Worm (Caenorhabditis elegans): ENCODE data around the gene T24B8.4.

DNA sequence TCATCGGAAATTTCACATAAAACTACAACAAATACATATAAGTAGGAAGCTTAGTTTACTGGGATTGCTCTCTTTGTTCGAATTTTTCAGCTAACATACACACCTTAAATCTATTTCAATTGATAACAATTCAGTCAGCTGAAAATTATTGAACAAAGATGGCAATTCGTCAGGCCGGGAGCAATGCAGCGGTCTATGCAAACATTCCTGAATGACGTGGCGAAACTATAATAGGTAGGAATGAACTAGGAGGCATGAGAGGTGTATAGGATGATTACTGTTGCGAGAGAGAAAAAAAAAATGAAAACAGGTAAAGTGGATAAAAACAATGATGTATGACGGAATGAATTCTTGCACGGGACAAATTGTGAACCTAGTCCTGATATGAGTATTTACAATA is 28.6 kb downstream of the T24B8.4 start:
- TF ChIP-seq mdl-1 (tag; optimal IDR thresholded peaks at IDR 0.05), result no peak
- no peak for TF ChIP-seq zag-1 (tag; optimal IDR thresholded peaks at IDR 0.05)
- TF ChIP-seq skn-1 (tag; optimal IDR thresholded peaks at IDR 0.05), result no peak
- no peak for TF ChIP-seq aly-2 (tag; optimal IDR thresholded peaks at IDR 0.05)
- TF ChIP-seq nhr-23 (tag; optimal IDR thresholded peaks at IDR 0.05), result no peak
- TF ChIP-seq snpc-4 (tag; optimal IDR thresholded peaks at IDR 0.05), result no peak
- no peak for TF ChIP-seq egl-27 (tag; optimal IDR thresholded peaks at IDR 0.05)
- no peak for TF ChIP-seq eor-1 (tag; optimal IDR thresholded peaks at IDR 0.05)
- no peak for TF ChIP-seq jun-1 (tag; optimal IDR thresholded peaks at IDR 0.05)

All from whole organism, L3 larva.